Worm (Caenorhabditis elegans) whole organism, early embryonic: Measurements from ENCODE around the gene C06A12.19.

Source experiments
- B0310.2 ChIP-seq: sonication (generic microtip); optimal IDR thresholded peaks from 2 replicates; lab custom pipeline; 2016; ENCODE audit warnings: mild to moderate bottlenecking, missing genetic modification characterization, missing compliant biosample characterization
- F13C5.2 ChIP-seq: sonication (generic microtip); optimal IDR thresholded peaks from 2 replicates; lab custom pipeline; 2017; ENCODE audit warnings: mild to moderate bottlenecking, missing genetic modification characterization, inconsistent platforms, missing compliant biosample characterization
- aly-1 ChIP-seq: sonication (generic microtip); optimal IDR thresholded peaks from 2 replicates; lab custom pipeline; 2016; ENCODE audit warnings: missing genetic modification characterization, missing compliant biosample characterization
- ama-1 ChIP-seq: fragments of 150-350 bp; optimal IDR thresholded peaks from 2 replicates; lab custom pipeline; 2014
- ceh-13 ChIP-seq: fragments of 200-800 bp; sonication (Bioruptor generic); optimal IDR thresholded peaks from 2 replicates; lab custom pipeline; 2018; ENCODE audit warnings: mild to moderate bottlenecking, missing genetic modification characterization, missing compliant biosample characterization
- ceh-36 ChIP-seq: sonication (generic microtip); optimal IDR thresholded peaks from 2 replicates; lab custom pipeline; 2016; ENCODE audit warnings: missing genetic modification characterization, inconsistent platforms, missing compliant biosample characterization
- ets-7 ChIP-seq: sonication (generic microtip); optimal IDR thresholded peaks from 2 replicates; lab custom pipeline; 2016; ENCODE audit warnings: missing genotype, missing genetic modification characterization, missing compliant biosample characterization
- flt-1 ChIP-seq: fragments of 200-800 bp; sonication (Bioruptor generic); IDR thresholded peaks from 2 replicates; pipeline ENCODE4 v1.3.6; 2022; ENCODE audit warnings: missing genetic modification characterization, missing compliant biosample characterization
- scrt-1 ChIP-seq: fragments of 200-800 bp; sonication (Bioruptor generic); IDR thresholded peaks from 2 replicates; pipeline ENCODE4 v1.3.6; 2022; ENCODE audit warnings: missing genetic modification characterization, missing compliant biosample characterization

ce11 chrIV:17440001-17440400 is at the start of gene C06A12.19:
- TF ChIP-seq F13C5.2 (no peak), scrt-1 (GFP tag; lab: Robert Waterston, UW) (no peak), ama-1 (lab: Kevin White, UChicago) (no peak), ets-7 (tag; lab: Kevin White, UChicago) (no peak), B0310.2 (no peak), flt-1 (no peak), aly-1 (tag; lab: Kevin White, UChicago) (no peak), ceh-13 (GFP tag; lab: Kevin White, UChicago) (no peak), ceh-36 (tag; lab: Kevin White, UChicago) (no peak)
